Fruit fly (Drosophila melanogaster) whole organism, embryonic: Measurements from ENCODE around the gene CG7352.

Experiments used
- Abd-B ChIP-seq: fragments of 200-800 bp; sonication (Bioruptor generic); optimal IDR thresholded peaks from 2 replicates; lab custom pipeline; 2018; ENCODE audit warnings: missing biosample characterization, mild to moderate bottlenecking, missing genetic modification characterization, moderate library complexity
- Adf1 ChIP-seq: fragments of 200-800 bp; sonication (Bioruptor generic); IDR thresholded peaks from 2 replicates; pipeline ENCODE4 v1.3.6; 2022; ENCODE audit warnings: missing biosample characterization, missing genetic modification characterization
- BEAF-32 ChIP-seq: fragments of 200-800 bp; sonication (Bioruptor generic); optimal IDR thresholded peaks from 3 replicates; lab custom pipeline; 2017; ENCODE audit warnings: missing biosample characterization, missing genetic modification characterization, mild to moderate bottlenecking, moderate library complexity, missing genetic modification reagents
- Bteb2 ChIP-seq: fragments of 200-800 bp; sonication (Bioruptor generic); optimal IDR thresholded peaks from 2 replicates; lab custom pipeline; 2016; ENCODE audit warnings: missing biosample characterization, missing genetic modification characterization
- CG10462 ChIP-seq: fragments of 200-800 bp; sonication (Bioruptor generic); optimal IDR thresholded peaks from 2 replicates; lab custom pipeline; 2016; ENCODE audit warnings: missing biosample characterization, missing genetic modification characterization
- CG11695 ChIP-seq: fragments of 200-800 bp; sonication (Bioruptor generic); IDR thresholded peaks from 3 replicates; pipeline ENCODE4 v1.3.6; 2022; ENCODE audit warnings: missing biosample characterization, missing genetic modification characterization
- CG15073 ChIP-seq: fragments of 200-800 bp; sonication (Bioruptor generic); optimal IDR thresholded peaks from 2 replicates; lab custom pipeline; 2016; ENCODE audit warnings: missing biosample characterization, missing genetic modification characterization
- CG1529 ChIP-seq: fragments of 200-800 bp; sonication (Bioruptor generic); optimal IDR thresholded peaks from 3 replicates; lab custom pipeline; 2018; ENCODE audit warnings: missing biosample characterization, missing genetic modification characterization
- CG16813 ChIP-seq: fragments of 200-800 bp; sonication (Bioruptor generic); IDR thresholded peaks from 3 replicates; pipeline ENCODE4 v1.3.6; 2022; ENCODE audit warnings: missing biosample characterization, missing genetic modification characterization; ENCODE audit not compliant: partially characterized antibody
- CG17385 ChIP-seq: fragments of 200-800 bp; sonication (Bioruptor generic); optimal IDR thresholded peaks from 3 replicates; lab custom pipeline; 2018; ENCODE audit warnings: missing biosample characterization, mild to moderate bottlenecking, missing genetic modification characterization
- CG17568 ChIP-seq: fragments of 200-800 bp; sonication (Bioruptor generic); optimal IDR thresholded peaks from 2 replicates; lab custom pipeline; 2018; ENCODE audit warnings: missing biosample characterization, mild to moderate bottlenecking, missing genetic modification characterization, moderate library complexity
- CG2129 ChIP-seq: fragments of 200-800 bp; sonication (Bioruptor generic); IDR thresholded peaks from 2 replicates; pipeline ENCODE4 v1.3.6; 2022; ENCODE audit warnings: missing biosample characterization, missing genetic modification characterization; ENCODE audit not compliant: partially characterized antibody
- CG31224 ChIP-seq: fragments of 200-800 bp; sonication (Bioruptor generic); IDR thresholded peaks from 2 replicates; pipeline ENCODE4 v1.3.6; 2022; ENCODE audit warnings: missing biosample characterization, missing genetic modification characterization
- CG31388 ChIP-seq: fragments of 200-800 bp; sonication (Bioruptor generic); optimal IDR thresholded peaks from 2 replicates; lab custom pipeline; 2016; ENCODE audit warnings: missing biosample characterization, missing genetic modification characterization
- CG4328 ChIP-seq: fragments of 200-800 bp; sonication (Bioruptor generic); optimal IDR thresholded peaks from 3 replicates; lab custom pipeline; 2017; ENCODE audit warnings: missing biosample characterization, missing genetic modification reagents, missing genetic modification characterization
- CG43689 ChIP-seq: fragments of 200-800 bp; sonication (Bioruptor generic); IDR thresholded peaks from 2 replicates; pipeline ENCODE4 v1.3.6; 2022; ENCODE audit warnings: missing biosample characterization, missing genetic modification characterization
- CG4854 ChIP-seq: fragments of 200-800 bp; sonication (Bioruptor generic); optimal IDR thresholded peaks from 2 replicates; lab custom pipeline; 2016; ENCODE audit warnings: missing biosample characterization, missing genetic modification characterization, inconsistent platforms
- CG7556 ChIP-seq: fragments of 200-800 bp; sonication (Bioruptor generic); optimal IDR thresholded peaks from 2 replicates; lab custom pipeline; 2017; ENCODE audit warnings: missing biosample characterization, mild to moderate bottlenecking, missing genetic modification characterization
- CG7839 ChIP-seq: fragments of 200-800 bp; sonication (Bioruptor generic); optimal IDR thresholded peaks from 3 replicates; lab custom pipeline; 2018; ENCODE audit warnings: missing biosample characterization, mild to moderate bottlenecking, missing genetic modification characterization, moderate library complexity
- CG8924 ChIP-seq: fragments of 200-800 bp; optimal IDR thresholded peaks from 3 replicates; lab custom pipeline; 2019; ENCODE audit warnings: missing biosample characterization, mild to moderate bottlenecking, missing genetic modification characterization, moderate library complexity
- CG9727 ChIP-seq: fragments of 200-800 bp; sonication (Bioruptor generic); optimal IDR thresholded peaks from 3 replicates; lab custom pipeline; 2017; ENCODE audit warnings: missing biosample characterization, mild to moderate bottlenecking, missing genetic modification characterization
- CrebB ChIP-seq: fragments of 200-800 bp; sonication (Bioruptor generic); optimal IDR thresholded peaks from 3 replicates; lab custom pipeline; 2018; ENCODE audit warnings: missing biosample characterization, mild to moderate bottlenecking, missing genetic modification characterization
- Drgx ChIP-seq: fragments of 200-800 bp; sonication (Bioruptor generic); IDR thresholded peaks from 2 replicates; pipeline ENCODE4 v1.3.6; 2022; ENCODE audit warnings: missing biosample characterization, missing genetic modification characterization
- Ets65A ChIP-seq: fragments of 200-800 bp; sonication (Bioruptor generic); peaks from one replicate; lab custom pipeline; 2016; ENCODE audit warnings: missing biosample characterization, missing genetic modification characterization
- Fer1 ChIP-seq: fragments of 200-800 bp; sonication (Bioruptor generic); optimal IDR thresholded peaks from 2 replicates; lab custom pipeline; 2017; ENCODE audit warnings: missing biosample characterization, mild to moderate bottlenecking, missing genetic modification characterization
- Hr51 ChIP-seq, 2 experiments: fragments of 200-800 bp; sonication (Bioruptor generic); optimal IDR thresholded peaks; 2 replicates in 1 of 2; 3 replicates in 1 of 2; lab custom pipeline; 2016 to 2018; ENCODE audit warnings: missing biosample characterization in 2 of 2, missing genetic modification characterization in 2 of 2, mild to moderate bottlenecking in 1 of 2, moderate library complexity in 1 of 2
- Lhr ChIP-seq: fragments of 200-800 bp; sonication (Bioruptor generic); optimal IDR thresholded peaks from 3 replicates; lab custom pipeline; 2017; ENCODE audit warnings: mild to moderate bottlenecking, missing biosample characterization, missing genetic modification reagents, missing genetic modification characterization
- MESR4 ChIP-seq: fragments of 200-800 bp; sonication (Bioruptor generic); optimal IDR thresholded peaks from 2 replicates; lab custom pipeline; 2018; ENCODE audit warnings: missing biosample characterization, mild to moderate bottlenecking, missing genetic modification characterization, moderate library complexity
- Med ChIP-seq: fragments of 200-800 bp; sonication (Bioruptor generic); peaks from one replicate; lab custom pipeline; 2016; ENCODE audit warnings: missing biosample characterization, missing genetic modification characterization, mild to moderate bottlenecking, inconsistent platforms, moderate library complexity
- Nf-YA ChIP-seq: fragments of 200-800 bp; sonication (Bioruptor generic); IDR thresholded peaks from 2 replicates; pipeline ENCODE4 v1.3.6; 2022; ENCODE audit warnings: missing biosample characterization, missing genetic modification characterization
- Nf-YB ChIP-seq: fragments of 200-800 bp; sonication (Bioruptor generic); optimal IDR thresholded peaks from 3 replicates; lab custom pipeline; 2019; ENCODE audit warnings: missing biosample characterization, mild to moderate bottlenecking, missing genetic modification characterization, moderate library complexity
- aop ChIP-seq: fragments of 200-800 bp; sonication (Bioruptor generic); IDR thresholded peaks from 2 replicates; pipeline ENCODE4 v1.3.6; 2022; ENCODE audit warnings: missing biosample characterization, missing genetic modification characterization
- ase ChIP-seq: fragments of 200-800 bp; sonication (Bioruptor generic); IDR thresholded peaks from 3 replicates; pipeline ENCODE4 v1.3.6; 2022; ENCODE audit warnings: missing biosample characterization, missing genetic modification characterization
- bowl ChIP-seq: fragments of 200-800 bp; sonication (Bioruptor generic); IDR thresholded peaks from 2 replicates; pipeline ENCODE4 v1.3.6; 2022; ENCODE audit warnings: missing biosample characterization, missing genetic modification characterization
- chif ChIP-seq, 2 experiments: fragments of 200-800 bp; sonication (Bioruptor generic); optimal IDR thresholded peaks; 3 replicates each; lab custom pipeline; 2016; ENCODE audit warnings: missing biosample characterization in 2 of 2, missing genetic modification characterization in 2 of 2
- gcm ChIP-seq: fragments of 200-800 bp; sonication (Bioruptor generic); optimal IDR thresholded peaks from 2 replicates; lab custom pipeline; 2019; ENCODE audit warnings: missing biosample characterization, mild to moderate bottlenecking, missing genetic modification characterization, moderate library complexity
- gcm2 ChIP-seq: fragments of 200-800 bp; sonication (Bioruptor generic); optimal IDR thresholded peaks from 2 replicates; lab custom pipeline; 2016; ENCODE audit warnings: missing biosample characterization, missing genetic modification characterization
- gfzf ChIP-seq: fragments of 200-800 bp; sonication (Bioruptor generic); optimal IDR thresholded peaks from 2 replicates; lab custom pipeline; 2016; ENCODE audit warnings: missing biosample characterization, mild to moderate bottlenecking, missing genetic modification characterization, moderate library complexity
- jing ChIP-seq: fragments of 200-800 bp; sonication (Bioruptor generic); optimal IDR thresholded peaks from 2 replicates; lab custom pipeline; 2018; ENCODE audit warnings: missing biosample characterization, mild to moderate bottlenecking, missing genetic modification characterization
- jumu ChIP-seq: fragments of 200-800 bp; sonication (Bioruptor generic); optimal IDR thresholded peaks from 3 replicates; lab custom pipeline; 2016; ENCODE audit warnings: missing biosample characterization, missing genetic modification characterization
- knrl ChIP-seq: fragments of 200-800 bp; sonication (Bioruptor generic); IDR thresholded peaks from 3 replicates; pipeline ENCODE4 v1.3.6; 2022; ENCODE audit warnings: missing biosample characterization, missing genetic modification characterization; ENCODE audit not compliant: partially characterized antibody
- mld ChIP-seq: fragments of 200-800 bp; sonication (Bioruptor generic); IDR thresholded peaks from 3 replicates; pipeline ENCODE4 v1.3.6; 2022; ENCODE audit warnings: missing biosample characterization, missing genetic modification characterization; ENCODE audit not compliant: partially characterized antibody
- nom ChIP-seq: fragments of 200-800 bp; sonication (Bioruptor generic); optimal IDR thresholded peaks from 2 replicates; lab custom pipeline; 2017; ENCODE audit warnings: missing biosample characterization, missing genetic modification characterization, mild to moderate bottlenecking, moderate library complexity, missing genetic modification reagents
- oc ChIP-seq: fragments of 200-800 bp; sonication (Bioruptor generic); optimal IDR thresholded peaks from 2 replicates; lab custom pipeline; 2018; ENCODE audit warnings: missing biosample characterization, mild to moderate bottlenecking, missing genetic modification characterization, moderate library complexity
- pzg ChIP-seq: fragments of 200-800 bp; sonication (Bioruptor generic); optimal IDR thresholded peaks from 3 replicates; lab custom pipeline; 2018; ENCODE audit warnings: missing biosample characterization, mild to moderate bottlenecking, missing genetic modification characterization, moderate library complexity
- ro ChIP-seq: fragments of 200-800 bp; sonication (Bioruptor generic); IDR thresholded peaks from 2 replicates; pipeline ENCODE4 v1.3.6; 2022; ENCODE audit warnings: missing biosample characterization, missing genetic modification characterization
- row ChIP-seq: fragments of 200-800 bp; sonication (Bioruptor generic); IDR thresholded peaks from 3 replicates; pipeline ENCODE4 v1.3.6; 2022; ENCODE audit warnings: missing biosample characterization, missing genetic modification characterization
- run ChIP-seq: fragments of 200-800 bp; sonication (Bioruptor generic); optimal IDR thresholded peaks from 3 replicates; lab custom pipeline; 2018; ENCODE audit warnings: missing biosample characterization, mild to moderate bottlenecking, missing genetic modification characterization
- scrt ChIP-seq: fragments of 200-800 bp; sonication (Bioruptor generic); optimal IDR thresholded peaks from 2 replicates; lab custom pipeline; 2018; ENCODE audit warnings: missing biosample characterization, mild to moderate bottlenecking, missing genetic modification characterization, moderate library complexity
- slou ChIP-seq: fragments of 200-800 bp; sonication (Bioruptor generic); optimal IDR thresholded peaks from 3 replicates; lab custom pipeline; 2016; ENCODE audit warnings: missing biosample characterization, missing genetic modification characterization
- tio ChIP-seq: fragments of 200-800 bp; sonication (Bioruptor generic); optimal IDR thresholded peaks from 2 replicates; lab custom pipeline; 2017; ENCODE audit warnings: missing biosample characterization, missing genetic modification characterization, inconsistent platforms
- unc-4 ChIP-seq: fragments of 200-800 bp; sonication (Bioruptor generic); IDR thresholded peaks from 2 replicates; pipeline ENCODE4 v1.3.6; 2022; ENCODE audit warnings: missing biosample characterization, missing genetic modification characterization; ENCODE audit not compliant: partially characterized antibody
- z ChIP-seq: fragments of 200-800 bp; sonication (Bioruptor generic); IDR thresholded peaks from 3 replicates; pipeline ENCODE4 v1.3.6; 2022; ENCODE audit warnings: missing biosample characterization, missing genetic modification characterization

CG7352 gene

dm6 chr3R:8344174-8344573 is 3.2 kb upstream of the CG7352 start, which contains the start of gene DppIII (continued):
- TF ChIP-seq CG31388 (no peak), nom (GFP tag; lab: Kevin White, UChicago) (no peak), gfzf (GFP tag; lab: Kevin White, UChicago) (peak; percentile 65), Lhr (GFP tag; lab: Kevin White, UChicago) (no peak), Hr51 (GFP tag; optimal IDR thresholded peaks at IDR 0.05; lab: Kevin White, UChicago) (no peak), chif (GFP tag; optimal IDR thresholded peaks at IDR 0.05; lab: Kevin White, UChicago) (no peak), CG31224 (GFP tag; lab: Robert Waterston, UW) (no peak), oc (tag; lab: Kevin White, UChicago) (no peak), Adf1 (GFP tag; lab: Robert Waterston, UW) (no peak), BEAF-32 (GFP tag; lab: Kevin White, UChicago) (peak; percentile 39), CG17385 (GFP tag; lab: Kevin White, UChicago) (peak; percentile 34), gcm (GFP tag; lab: Kevin White, UChicago) (no peak), CG15073 (GFP tag; lab: Kevin White, UChicago) (no peak), CG16813 (GFP tag; lab: Robert Waterston, UW) (0 out of 3 replicates have a peak, but pooled peaks have one; percentile 25), tio (GFP tag; lab: Kevin White, UChicago) (no peak), CG8924 (tag; lab: Kevin White, UChicago) (no peak), bowl (no peak), ro (no peak), CG1529 (no peak), CG4854 (GFP tag; lab: Kevin White, UChicago) (no peak), Fer1 (GFP tag; lab: Kevin White, UChicago) (no peak), CG9727 (GFP tag; lab: Kevin White, UChicago) (no peak), jumu (no peak), CG2129 (GFP tag; lab: Robert Waterston, UW) (no peak), CG43689 (no peak), knrl (GFP tag; lab: Robert Waterston, UW) (no peak), jing (GFP tag; lab: Kevin White, UChicago) (no peak), mld (GFP tag; lab: Robert Waterston, UW) (no peak), Nf-YA (GFP tag; lab: Robert Waterston, UW) (no peak), scrt (no peak), unc-4 (0 out of 2 replicates have a peak, but pooled peaks have one; percentile 27), z (no peak), pzg (GFP tag; lab: Kevin White, UChicago) (peak; percentile 55), CG11695 (no peak), aop (no peak), ase (no peak), CG10462 (no peak), Drgx (GFP tag; lab: Robert Waterston, UW) (no peak), row (GFP tag; lab: Robert Waterston, UW) (no peak), CG4328 (GFP tag; lab: Kevin White, UChicago) (no peak), Bteb2 (no peak)

dm6 chr3R:8347835-8348234 is 456 bp downstream of the CG7352 start:
- TF ChIP-seq Nf-YB, result no peak
- no peak for TF ChIP-seq CG17568 (GFP tag; lab: Kevin White, UChicago)
- no peak for TF ChIP-seq CrebB (tag; lab: Kevin White, UChicago)
- TF ChIP-seq Abd-B, result no peak
- TF ChIP-seq Med (GFP tag; lab: Kevin White, UChicago), result peak; percentile 55
- TF ChIP-seq gcm2 (GFP tag; lab: Kevin White, UChicago), result no peak
- no peak for TF ChIP-seq slou
- no peak for TF ChIP-seq CG7839
- TF ChIP-seq run (tag; lab: Kevin White, UChicago), result no peak
- TF ChIP-seq CG7556 (GFP tag; lab: Kevin White, UChicago), result no peak
- peak; percentile 88 for TF ChIP-seq Ets65A (GFP tag; lab: Kevin White, UChicago)
- TF ChIP-seq MESR4 (GFP tag; lab: Kevin White, UChicago), result peak; percentile 12
